Worm (Caenorhabditis elegans) whole organism, L4/young adult: ENCODE measurements around the gene T25F10.3.

Source experiments
- W03F9.2 ChIP-seq: fragments of 150-350 bp; optimal IDR thresholded peaks from 2 replicates; lab custom pipeline; 2014; ENCODE audit warnings: missing biosample characterization, missing genetic modification characterization
- dao-5 ChIP-seq: sonication (generic microtip); optimal IDR thresholded peaks from 2 replicates; lab custom pipeline; 2016; ENCODE audit warnings: missing genotype, missing genetic modification characterization, moderate library complexity, missing compliant biosample characterization
- him-1 ChIP-seq: sonication (generic microtip); optimal IDR thresholded peaks from 2 replicates; lab custom pipeline; 2016; ENCODE audit warnings: missing genotype, missing genetic modification reagents, missing genetic modification characterization, missing compliant biosample characterization

T25F10.3 gene

DNA sequence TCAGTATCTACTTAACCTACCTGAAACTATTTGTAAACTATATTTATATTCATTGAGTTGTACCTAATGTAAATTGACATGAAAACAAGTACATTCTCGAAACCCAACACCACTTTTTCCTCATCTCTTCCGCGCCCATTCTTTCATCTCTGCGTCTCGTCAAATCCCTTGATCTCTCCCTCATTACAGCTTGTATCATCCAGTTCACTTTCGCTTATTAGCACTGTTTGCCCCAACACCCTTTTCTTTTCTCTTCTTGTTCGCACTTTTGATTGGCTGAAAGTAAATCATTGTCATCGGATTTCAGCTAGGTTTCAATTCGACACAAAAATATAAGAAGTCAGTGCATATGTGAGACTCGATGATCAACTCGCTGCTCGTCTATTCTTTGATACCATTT, at the start of gene T25F10.3:
Gene T25F10.3 (plus strand): TSS at position 308 of the 400 bp plus-strand sequence.
- TF ChIP-seq him-1 (tag; lab: Kevin White, UChicago) (no peak), W03F9.2 (tag; lab: Kevin White, UChicago) (no peak), dao-5 (no peak)

DNA sequence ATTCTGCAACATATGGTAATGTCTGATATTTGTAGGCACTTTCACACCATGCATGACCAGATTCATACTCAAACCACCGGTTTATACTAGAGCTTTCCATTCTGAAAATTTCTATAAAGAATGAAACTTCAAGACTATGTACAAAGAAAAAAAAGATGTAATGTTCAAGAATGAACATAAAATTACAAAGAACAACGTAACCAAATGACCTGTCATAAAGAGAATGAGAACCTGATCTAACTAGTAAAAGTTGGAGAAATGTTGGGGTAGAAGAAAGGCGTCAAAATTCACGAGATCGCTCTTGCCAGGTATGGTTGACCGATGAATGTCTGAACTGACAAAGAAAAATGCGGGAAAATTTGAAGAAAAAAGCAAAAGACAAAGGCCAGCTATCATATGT, 47.3 kb upstream of the T25F10.3 start, which contains the start of gene W02F12.2:
Gene W02F12.2 (minus strand): TSS at position 101 of the 400 bp plus-strand sequence.
- TF ChIP-seq him-1 (tag; lab: Kevin White, UChicago): no peak
- no peak for TF ChIP-seq W03F9.2 (tag; lab: Kevin White, UChicago)
- no peak for TF ChIP-seq dao-5

DNA sequence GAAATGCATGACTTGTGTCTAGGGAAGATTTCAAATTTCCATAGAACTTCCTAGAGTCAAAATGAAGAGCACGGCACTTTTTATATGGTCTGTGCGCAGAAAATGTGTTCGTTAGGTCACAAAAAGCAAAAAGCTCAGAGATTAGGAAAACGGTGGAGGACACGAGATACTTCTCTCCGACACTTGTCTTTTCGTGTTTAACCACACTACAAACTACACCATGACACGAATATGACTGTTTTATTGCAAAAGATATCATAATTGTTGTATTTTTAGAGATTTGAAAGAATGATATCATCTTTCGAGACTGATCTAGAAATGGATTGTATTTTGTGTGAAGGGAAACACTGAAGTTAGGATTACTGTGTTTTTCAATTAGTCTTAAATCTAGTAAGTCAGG, 45.9 kb upstream of the T25F10.3 start:
- TF ChIP-seq dao-5 (no peak), him-1 (tag; lab: Kevin White, UChicago) (no peak), W03F9.2 (tag; lab: Kevin White, UChicago) (no peak)

DNA sequence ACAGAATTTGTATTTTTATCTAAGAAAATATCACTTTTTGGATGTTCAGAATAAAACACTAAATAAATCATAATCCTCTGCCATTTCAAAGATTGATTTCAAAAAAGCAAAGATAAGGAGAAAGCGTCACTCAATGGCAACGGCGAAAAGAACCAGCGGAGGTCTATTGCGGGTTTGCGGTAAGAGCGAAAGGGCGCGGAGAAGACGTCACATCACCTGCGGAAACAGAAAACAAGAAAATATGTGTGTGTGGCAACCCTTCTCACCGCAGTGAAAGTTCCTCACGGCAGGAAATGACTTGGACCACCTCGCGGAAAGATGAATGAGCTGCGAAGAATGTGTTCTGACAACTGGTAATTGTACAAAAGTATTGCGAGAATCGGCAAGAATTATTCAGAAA, 45.0 kb upstream of the T25F10.3 start:
- no peak for TF ChIP-seq him-1 (tag; lab: Kevin White, UChicago)
- TF ChIP-seq dao-5: no peak
- TF ChIP-seq W03F9.2 (tag; lab: Kevin White, UChicago): no peak

DNA sequence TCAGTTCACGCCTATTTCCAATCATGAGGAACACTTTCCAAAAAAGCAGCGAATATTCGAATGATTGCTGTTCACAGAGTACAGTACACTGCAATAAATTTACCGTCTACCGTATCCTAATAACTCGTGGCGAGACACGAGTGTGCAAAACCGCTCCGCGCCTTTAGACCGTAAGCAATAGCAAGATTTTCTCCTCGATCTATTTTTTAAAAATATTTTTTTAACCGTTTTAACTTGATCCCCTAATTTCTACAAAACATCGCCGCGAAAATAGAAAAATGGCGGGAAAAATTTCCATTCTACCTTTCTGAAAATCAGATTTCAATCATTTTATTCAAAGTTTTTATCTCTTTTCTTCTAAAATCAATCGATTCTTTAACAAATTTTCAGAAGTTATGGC, 42.2 kb upstream of the T25F10.3 start, which contains the start of gene era-1:
Gene era-1 (plus strand): TSS at position 366 of the 400 bp plus-strand sequence.
- no peak for TF ChIP-seq W03F9.2 (tag; lab: Kevin White, UChicago)
- TF ChIP-seq him-1 (tag; lab: Kevin White, UChicago): no peak
- TF ChIP-seq dao-5: no peak

DNA sequence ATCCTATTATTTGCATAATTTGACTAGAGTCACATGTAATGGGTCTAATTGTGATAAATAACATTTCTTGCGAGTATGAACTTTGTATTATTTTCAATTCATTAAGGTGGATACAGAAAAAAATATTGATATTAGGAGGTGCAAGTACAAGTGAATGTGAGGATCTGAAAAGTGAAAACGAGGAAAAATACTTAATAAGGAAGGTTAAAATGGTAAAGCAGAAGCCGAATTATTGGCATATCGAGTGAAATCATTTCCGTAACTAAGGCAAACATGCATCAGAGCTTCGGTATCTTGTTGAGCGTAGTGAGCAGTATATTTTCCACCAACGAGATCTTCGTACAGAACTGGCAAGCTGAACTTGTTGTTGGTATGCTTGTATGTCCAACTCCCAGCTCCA, 40.4 kb upstream of the T25F10.3 start:
- TF ChIP-seq him-1 (tag; lab: Kevin White, UChicago) (no peak), W03F9.2 (tag; lab: Kevin White, UChicago) (no peak), dao-5 (no peak)

DNA sequence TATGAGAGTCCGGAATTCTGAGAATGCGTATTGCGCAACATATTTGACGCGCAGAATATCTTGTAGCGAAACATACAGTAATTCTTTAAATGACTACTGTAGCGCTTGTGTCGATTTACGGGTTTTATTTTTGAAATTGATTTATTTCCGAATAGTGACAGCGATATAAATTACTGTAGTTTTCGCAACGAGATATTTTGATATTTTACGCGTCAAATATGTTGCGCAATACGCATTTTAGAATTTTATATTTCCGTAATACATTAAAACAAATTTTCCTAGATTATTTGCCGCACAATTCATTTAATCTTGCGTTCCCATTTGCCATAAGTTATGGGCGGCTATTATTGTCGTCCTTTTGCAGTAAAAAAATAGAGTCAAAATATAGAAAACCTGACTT, 39.5 kb upstream of the T25F10.3 start:
- TF ChIP-seq him-1 (tag; lab: Kevin White, UChicago): no peak
- no peak for TF ChIP-seq dao-5
- no peak for TF ChIP-seq W03F9.2 (tag; lab: Kevin White, UChicago)

DNA sequence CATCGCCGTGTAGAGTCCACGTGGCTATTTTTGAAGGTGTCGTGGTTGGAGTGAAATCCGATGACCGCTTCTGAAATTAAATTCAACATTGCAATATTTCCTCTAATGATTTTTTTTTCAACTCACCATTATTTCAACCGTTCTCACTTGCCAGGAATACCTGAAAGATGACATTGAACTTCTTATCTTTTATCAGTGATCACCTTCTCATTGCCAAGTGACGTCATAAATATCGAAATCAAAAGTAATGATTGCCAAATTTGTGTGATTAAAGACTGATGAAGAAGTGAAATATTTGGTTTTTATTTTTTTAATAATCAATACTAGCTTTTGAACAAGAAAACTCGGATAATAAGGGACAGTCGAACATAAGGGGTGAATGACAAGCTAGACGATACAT, 38.1 kb upstream of the T25F10.3 start, which contains the start of gene W02F12.4:
Gene W02F12.4 (minus strand): TSS at position 164 of the 400 bp plus-strand sequence.
- TF ChIP-seq him-1 (tag; lab: Kevin White, UChicago) (no peak), dao-5 (no peak), W03F9.2 (tag; lab: Kevin White, UChicago) (no peak)

DNA sequence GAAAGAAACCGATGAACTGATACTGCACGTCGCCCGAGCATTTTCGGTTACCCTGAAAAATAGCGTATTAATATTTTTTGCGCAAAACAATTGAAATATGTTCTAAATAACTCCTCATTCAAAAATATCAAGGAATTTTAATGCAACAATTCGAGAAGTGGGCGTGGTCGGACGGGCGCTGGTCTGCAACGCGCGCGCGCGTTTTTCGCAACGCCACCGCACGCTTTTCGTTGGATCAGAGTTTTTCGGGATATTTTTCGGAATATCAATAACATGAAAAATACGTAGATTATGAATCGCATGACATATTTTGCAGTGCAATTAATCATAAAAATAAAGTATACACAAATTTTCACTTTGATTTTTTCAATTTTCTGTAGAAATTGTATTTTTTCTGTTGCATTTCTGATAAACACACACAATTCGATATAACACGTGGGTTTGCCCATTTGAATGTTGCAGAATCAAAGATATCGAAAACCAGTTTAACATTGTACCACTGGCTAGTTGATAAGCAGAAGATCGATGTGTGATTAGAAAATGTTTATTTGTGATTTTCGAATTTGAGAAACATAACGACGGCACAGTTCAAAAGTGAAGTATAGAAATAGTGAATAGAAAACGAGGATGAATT, 35.7 kb upstream of the T25F10.3 start, which contains the start of gene dlst-1:
Gene dlst-1 (minus strand): TSS at position 52 of the 634 bp plus-strand sequence.
- no peak for TF ChIP-seq W03F9.2 (tag; lab: Kevin White, UChicago)
- TF ChIP-seq dao-5: no peak
- TF ChIP-seq him-1 (tag; lab: Kevin White, UChicago): no peak

DNA sequence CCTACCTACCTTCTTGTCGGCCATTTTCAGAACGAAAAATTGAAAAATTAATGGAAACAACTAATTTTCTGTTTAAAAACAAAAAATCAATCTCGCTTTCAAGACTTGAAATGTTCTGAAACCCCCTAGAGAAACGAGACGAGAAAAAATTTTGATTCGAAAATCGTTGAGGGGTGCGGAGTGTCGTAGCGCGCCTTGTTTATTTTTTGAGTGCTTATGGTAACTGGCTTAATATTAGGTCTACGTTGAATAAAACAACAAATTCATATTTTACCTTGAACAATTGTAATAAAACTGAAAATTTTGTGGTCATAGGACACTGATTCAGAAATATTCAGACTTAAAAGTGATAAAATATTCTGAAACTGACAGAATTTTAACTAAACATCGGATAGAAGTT, 34.4 kb upstream of the T25F10.3 start, which contains the start of gene sna-1:
Gene sna-1 (minus strand): TSS at position 218 of the 400 bp plus-strand sequence.
- TF ChIP-seq him-1 (tag; lab: Kevin White, UChicago): no peak
- TF ChIP-seq dao-5: no peak
- no peak for TF ChIP-seq W03F9.2 (tag; lab: Kevin White, UChicago)

DNA sequence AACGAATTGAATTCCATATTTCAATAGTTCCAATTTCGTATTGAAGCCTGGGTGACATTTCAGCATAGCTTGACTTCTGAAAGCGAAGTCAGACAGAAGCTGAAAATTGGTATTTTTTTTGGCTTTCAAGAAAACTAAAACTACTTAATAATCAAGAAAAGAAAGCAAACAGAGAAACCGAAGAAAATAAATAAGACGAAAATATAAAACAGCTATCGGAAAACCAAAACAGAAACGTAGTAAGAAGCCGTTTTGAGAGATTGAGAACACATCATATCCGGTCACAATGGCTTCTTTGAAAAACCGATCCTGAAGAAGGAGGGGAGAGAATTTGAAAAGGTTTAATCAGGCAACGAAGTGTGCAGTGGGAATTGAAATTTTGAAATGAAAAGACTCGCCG, 26.6 kb upstream of the T25F10.3 start, which contains the start of gene srg-30:
Gene srg-30 (minus strand): TSS at position 101 of the 400 bp plus-strand sequence.
- no peak for TF ChIP-seq him-1 (tag; lab: Kevin White, UChicago)
- TF ChIP-seq W03F9.2 (tag; lab: Kevin White, UChicago): no peak
- TF ChIP-seq dao-5: no peak

DNA sequence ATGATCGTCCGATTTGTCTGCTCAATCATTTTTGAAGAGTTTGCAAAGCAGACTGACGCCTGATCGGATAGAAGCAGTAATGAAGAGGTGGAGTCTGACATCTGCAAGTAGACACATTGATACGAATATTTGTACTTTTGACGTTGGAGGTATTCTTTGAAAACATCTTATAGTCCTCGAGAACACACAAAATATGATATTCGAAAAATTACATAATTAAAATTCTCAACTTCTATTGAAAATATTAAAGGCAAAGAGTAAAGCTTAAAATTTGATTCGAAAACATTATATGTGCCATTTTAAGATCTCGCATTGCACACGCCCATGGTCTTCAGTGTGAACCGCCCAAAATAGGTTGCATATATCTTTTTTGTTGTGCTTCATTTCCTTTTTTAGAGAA, 22.5 kb upstream of the T25F10.3 start, which contains the start of gene ZC487.2:
Gene ZC487.2 (minus strand): TSS at position 101 of the 400 bp plus-strand sequence.
- TF ChIP-seq him-1 (tag; lab: Kevin White, UChicago) (no peak), W03F9.2 (tag; lab: Kevin White, UChicago) (no peak), dao-5 (no peak)

DNA sequence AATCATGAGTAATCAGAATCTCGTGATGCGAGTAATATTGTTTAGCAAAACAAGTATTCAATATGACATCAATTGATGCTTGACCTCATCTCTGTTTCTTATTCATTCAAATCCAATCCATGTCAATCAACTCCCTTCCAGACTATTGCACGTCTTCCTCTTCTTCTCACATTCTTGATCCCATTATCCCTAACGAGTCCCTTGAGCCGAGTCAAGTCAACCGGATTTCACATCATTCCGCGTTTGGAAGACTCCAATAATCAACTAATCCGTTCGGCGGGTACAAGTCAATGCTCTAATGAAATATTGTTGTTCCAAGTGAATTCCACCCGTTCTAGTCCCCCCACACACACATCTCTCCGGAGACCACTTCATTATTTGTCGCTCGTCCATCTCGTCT, 18.6 kb upstream of the T25F10.3 start:
- no peak for TF ChIP-seq him-1 (tag; lab: Kevin White, UChicago)
- TF ChIP-seq W03F9.2 (tag; lab: Kevin White, UChicago): no peak

DNA sequence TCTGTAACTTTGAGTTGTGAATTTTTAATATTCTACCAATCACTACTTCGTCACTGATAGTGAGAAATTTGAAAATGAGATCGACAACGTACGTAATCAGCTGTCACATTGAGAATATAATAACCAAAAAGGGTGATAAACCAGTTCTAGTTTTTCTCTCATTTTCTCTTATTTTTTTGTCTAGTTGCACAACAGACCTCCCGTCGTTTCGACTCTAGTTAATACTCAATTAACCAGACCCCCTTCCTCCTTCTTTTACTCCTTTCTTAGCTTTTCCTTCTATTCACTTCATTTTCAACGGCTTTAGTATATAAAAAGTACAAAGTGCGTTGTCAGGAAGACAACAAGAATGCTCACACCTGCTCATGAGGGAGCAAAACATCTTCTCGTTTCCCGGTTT, 17.7 kb upstream of the T25F10.3 start, which contains the start of gene ZC487.1:
Gene ZC487.1 (plus strand): TSS at position 301 of the 400 bp plus-strand sequence.
- TF ChIP-seq dao-5 (no peak), W03F9.2 (tag; lab: Kevin White, UChicago) (no peak), him-1 (tag; lab: Kevin White, UChicago) (no peak)
